Worm (Caenorhabditis elegans) whole organism, L4 larva: Measurements from ENCODE around the gene ZK470.2.

Experiments
- F44E2.7 ChIP-seq: fragments of 200-800 bp; sonication (Bioruptor generic); IDR thresholded peaks from 2 replicates; pipeline ENCODE4 v2.1.2; 2022; ENCODE audit warnings: missing genetic modification characterization, missing compliant biosample characterization
- F49E8.2 ChIP-seq: sonication (generic microtip); optimal IDR thresholded peaks from 2 replicates; lab custom pipeline; 2016; ENCODE audit warnings: missing compliant biosample characterization, mild to moderate bottlenecking, missing genetic modification characterization, borderline replicate concordance
- R02D3.7 ChIP-seq: fragments of 150-350 bp; sonication (generic microtip); optimal IDR thresholded peaks from 3 replicates; lab custom pipeline; 2014; ENCODE audit warnings: missing biosample characterization, missing genetic modification characterization
- Y48G9A.11 ChIP-seq: fragments of 200-800 bp; sonication (Bioruptor generic); IDR thresholded peaks from 2 replicates; pipeline ENCODE4 v1.3.6; 2022; ENCODE audit warnings: missing genetic modification reagents, missing genetic modification characterization, missing compliant biosample characterization
- Y5F2A.4 ChIP-seq: fragments of 200-800 bp; sonication (Bioruptor generic); optimal IDR thresholded peaks from 2 replicates; lab custom pipeline; 2018; ENCODE audit warnings: mild to moderate bottlenecking, missing genetic modification characterization, missing compliant biosample characterization
- Y75B8A.6 ChIP-seq: fragments of 200-800 bp; sonication (Bioruptor generic); IDR thresholded peaks from 2 replicates; pipeline ENCODE4 v1.3.6; 2022; ENCODE audit warnings: missing genetic modification reagents, missing genetic modification characterization, missing compliant biosample characterization
- ZK337.2 ChIP-seq: fragments of 200-800 bp; sonication (Bioruptor generic); IDR thresholded peaks from 2 replicates; pipeline ENCODE4 v1.3.6; 2022; ENCODE audit warnings: missing genetic modification reagents, missing genetic modification characterization, missing compliant biosample characterization
- ZK546.5 ChIP-seq, 2 experiments: sonication (generic microtip); optimal IDR thresholded peaks; 2 replicates each; lab custom pipeline; 2017; ENCODE audit warnings: missing biosample characterization in 2 of 2, missing genetic modification characterization in 2 of 2
- arid-1 ChIP-seq: fragments of 200-800 bp; sonication (Bioruptor generic); conservative IDR thresholded peaks from 2 replicates; pipeline ENCODE4 v1.3.6; 2022; ENCODE audit warnings: missing genetic modification reagents, missing genetic modification characterization, missing compliant biosample characterization
- attf-4 ChIP-seq: sonication (generic microtip); optimal IDR thresholded peaks from 3 replicates; lab custom pipeline; 2017; ENCODE audit warnings: missing biosample characterization, missing genetic modification characterization
- ceh-32 ChIP-seq: sonication (generic microtip); optimal IDR thresholded peaks from 2 replicates; lab custom pipeline; 2016; ENCODE audit warnings: mild to moderate bottlenecking, missing genetic modification characterization, missing compliant biosample characterization; ENCODE audit not compliant: poor library complexity
- ces-1 ChIP-seq: fragments of 150-350 bp; sonication (generic microtip); optimal IDR thresholded peaks from 4 replicates; lab custom pipeline; 2014; ENCODE audit warnings: missing biosample characterization, missing genetic modification reagents, missing genetic modification characterization
- daf-16 ChIP-seq, 3 experiments: sonication (generic microtip); optimal IDR thresholded peaks; 2 replicates each; lab custom pipeline; 2016 to 2017; ENCODE audit warnings: missing genetic modification characterization in 3 of 3, missing genetic modification reagents in 3 of 3, mild to moderate bottlenecking in 2 of 3, missing compliant biosample characterization in 2 of 3, missing biosample characterization in 1 of 3, moderate library complexity in 1 of 3
- daf-8 ChIP-seq: fragments of 200-800 bp; sonication (Bioruptor generic); IDR thresholded peaks from 2 replicates; pipeline ENCODE4 v1.3.6; 2022; ENCODE audit warnings: missing genetic modification characterization, missing compliant biosample characterization
- duxl-1 ChIP-seq: sonication (generic microtip); optimal IDR thresholded peaks from 2 replicates; lab custom pipeline; 2016; ENCODE audit warnings: mild to moderate bottlenecking, missing genetic modification characterization, moderate library complexity, missing compliant biosample characterization; ENCODE audit not compliant: poor library complexity
- dve-1 ChIP-seq: sonication (generic microtip); optimal IDR thresholded peaks from 2 replicates; lab custom pipeline; 2017; ENCODE audit warnings: antibody characterized with exemption, mild to moderate bottlenecking, missing genetic modification characterization, missing compliant biosample characterization; ENCODE audit not compliant: insufficient read depth
- egl-27 ChIP-seq: sonication (generic microtip); optimal IDR thresholded peaks from 3 replicates; lab custom pipeline; 2017; ENCODE audit warnings: missing biosample characterization, missing genetic modification reagents, missing genetic modification characterization
- egl-43 ChIP-seq: fragments of 200-800 bp; sonication (Bioruptor generic); IDR thresholded peaks from 2 replicates; pipeline ENCODE4 v1.3.6; 2022; ENCODE audit warnings: missing genetic modification reagents, missing genetic modification characterization, missing compliant biosample characterization
- hif-1 ChIP-seq, 2 experiments: sonication (generic microtip); optimal IDR thresholded peaks; 2 replicates each; lab custom pipeline; 2016 to 2017; ENCODE audit warnings: missing compliant biosample characterization in 2 of 2, missing genetic modification characterization in 2 of 2, missing genetic modification reagents in 2 of 2, missing genotype in 2 of 2, mild to moderate bottlenecking in 1 of 2
- hlh-30 ChIP-seq: sonication (generic microtip); optimal IDR thresholded peaks from 2 replicates; lab custom pipeline; 2017; ENCODE audit warnings: antibody characterized with exemption, mild to moderate bottlenecking, missing genetic modification characterization, missing compliant biosample characterization; ENCODE audit not compliant: insufficient read depth
- lin-13 ChIP-seq: fragments of 150-350 bp; optimal IDR thresholded peaks from 2 replicates; lab custom pipeline; 2014; ENCODE audit warnings: missing biosample characterization, missing genetic modification reagents, missing genetic modification characterization
- lin-38 ChIP-seq: fragments of 200-800 bp; sonication (Bioruptor generic); IDR thresholded peaks from 2 replicates; pipeline ENCODE4 v1.3.6; 2022; ENCODE audit warnings: missing genetic modification reagents, missing genetic modification characterization, missing compliant biosample characterization
- lin-39 ChIP-seq: fragments of 150-350 bp; optimal IDR thresholded peaks from 2 replicates; lab custom pipeline; 2014; ENCODE audit warnings: missing biosample characterization, missing genetic modification reagents, missing genetic modification characterization
- lsy-2 ChIP-seq, 2 experiments: fragments of 150-350 bp in 1 of 2; sonication (generic microtip) in 1 of 2; optimal IDR thresholded peaks; 2 replicates each; lab custom pipeline; 2014 to 2017; ENCODE audit warnings: missing biosample characterization in 2 of 2, missing genetic modification characterization in 2 of 2
- madf-9 ChIP-seq: fragments of 200-800 bp; sonication (Bioruptor generic); conservative IDR thresholded peaks from 2 replicates; pipeline ENCODE4 v1.3.6; 2022; ENCODE audit warnings: missing genetic modification reagents, missing genetic modification characterization, missing compliant biosample characterization
- mdl-1 ChIP-seq, 2 experiments: fragments of 150-350 bp in 1 of 2; sonication (generic microtip) in 1 of 2; optimal IDR thresholded peaks; 2 replicates each; lab custom pipeline; 2014 to 2017; ENCODE audit warnings: missing biosample characterization in 2 of 2, missing genetic modification characterization in 2 of 2
- nhr-10 ChIP-seq: fragments of 150-350 bp; optimal IDR thresholded peaks from 2 replicates; lab custom pipeline; 2014; ENCODE audit warnings: missing biosample characterization, missing genetic modification characterization
- nhr-11 ChIP-seq: fragments of 150-350 bp; optimal IDR thresholded peaks from 2 replicates; lab custom pipeline; 2014; ENCODE audit warnings: missing biosample characterization, missing genetic modification characterization
- nhr-111 ChIP-seq: fragments of 200-800 bp; sonication (Bioruptor generic); optimal IDR thresholded peaks from 2 replicates; lab custom pipeline; 2018; ENCODE audit warnings: mild to moderate bottlenecking, missing genetic modification characterization, missing compliant biosample characterization
- nhr-237 ChIP-seq: sonication (generic microtip); optimal IDR thresholded peaks from 2 replicates; lab custom pipeline; 2017; ENCODE audit warnings: missing biosample characterization, missing genetic modification characterization
- nhr-25 ChIP-seq: sonication (generic microtip); optimal IDR thresholded peaks from 2 replicates; lab custom pipeline; 2017; ENCODE audit warnings: missing genetic modification characterization, mild to moderate bottlenecking, missing compliant biosample characterization, antibody characterized with exemption, moderate library complexity, borderline replicate concordance; ENCODE audit not compliant: insufficient read depth
- nhr-28 ChIP-seq: fragments of 150-350 bp; optimal IDR thresholded peaks from 2 replicates; lab custom pipeline; 2014; ENCODE audit warnings: missing biosample characterization, missing genetic modification characterization
- nhr-41 ChIP-seq: fragments of 200-800 bp; sonication (Bioruptor generic); IDR thresholded peaks from 2 replicates; pipeline ENCODE4 v1.3.6; 2022; ENCODE audit warnings: missing genetic modification reagents, missing genetic modification characterization, missing compliant biosample characterization
- nhr-6 ChIP-seq: fragments of 150-350 bp; optimal IDR thresholded peaks from 2 replicates; lab custom pipeline; 2014; ENCODE audit warnings: missing biosample characterization, missing genetic modification characterization
- nhr-76 ChIP-seq: fragments of 150-350 bp; optimal IDR thresholded peaks from 2 replicates; lab custom pipeline; 2014; ENCODE audit warnings: missing biosample characterization, missing genetic modification characterization
- pha-4 ChIP-seq, 2 experiments: fragments of 150-350 bp in 1 of 2; fragments of 200-800 bp in 1 of 2; sonication (Bioruptor generic) in 1 of 2; IDR thresholded peaks in 1 of 2; optimal IDR thresholded peaks in 1 of 2; 2 replicates each; pipeline versions ENCODE4 v1.3.6 to Lab custom; 2014 to 2022; ENCODE audit warnings: missing genetic modification characterization in 2 of 2, missing genetic modification reagents in 2 of 2, missing biosample characterization in 1 of 2, missing compliant biosample characterization in 1 of 2
- pqm-1 ChIP-seq: sonication (generic microtip); optimal IDR thresholded peaks from 2 replicates; lab custom pipeline; 2017; ENCODE audit warnings: missing biosample characterization, missing genetic modification characterization
- rbr-2 ChIP-seq: sonication (generic microtip); optimal IDR thresholded peaks from 2 replicates; lab custom pipeline; 2016; ENCODE audit warnings: missing genotype, missing genetic modification characterization, missing compliant biosample characterization
- sdz-12 ChIP-seq: fragments of 200-800 bp; sonication (Bioruptor generic); optimal IDR thresholded peaks from 2 replicates; lab custom pipeline; 2018; ENCODE audit warnings: mild to moderate bottlenecking, missing genetic modification characterization, missing compliant biosample characterization
- set-16 ChIP-seq: fragments of 200-800 bp; sonication (Bioruptor generic); IDR thresholded peaks from 2 replicates; pipeline ENCODE4 v1.3.6; 2022; ENCODE audit warnings: missing genetic modification reagents, missing genetic modification characterization, missing compliant biosample characterization
- skn-1 ChIP-seq: fragments of 150-350 bp; optimal IDR thresholded peaks from 2 replicates; lab custom pipeline; 2014; ENCODE audit warnings: missing biosample characterization, missing genetic modification characterization
- spr-1 ChIP-seq: sonication (generic microtip); optimal IDR thresholded peaks from 2 replicates; lab custom pipeline; 2016; ENCODE audit warnings: mild to moderate bottlenecking, missing genetic modification characterization, missing compliant biosample characterization
- spr-3 ChIP-seq: fragments of 200-800 bp; sonication (Bioruptor generic); optimal IDR thresholded peaks from 2 replicates; lab custom pipeline; 2018; ENCODE audit warnings: mild to moderate bottlenecking, missing genetic modification characterization, missing compliant biosample characterization
- unc-130 ChIP-seq: sonication (generic microtip); optimal IDR thresholded peaks from 2 replicates; lab custom pipeline; 2016; ENCODE audit warnings: missing genetic modification reagents, missing genetic modification characterization, missing compliant biosample characterization
- unc-62 ChIP-seq, 3 experiments: fragments of 150-350 bp in 1 of 3; sonication (generic microtip); optimal IDR thresholded peaks in 2 of 3; peaks in 1 of 3; 1 replicate in 1 of 3; 2 replicates in 2 of 3; lab custom pipeline; 2014 to 2017; ENCODE audit warnings: missing biosample characterization in 3 of 3, missing genetic modification characterization in 3 of 3, missing genetic modification reagents in 3 of 3, missing genotype in 1 of 3
- zfp-2 ChIP-seq: sonication (generic microtip); optimal IDR thresholded peaks from 2 replicates; lab custom pipeline; 2016; ENCODE audit warnings: mild to moderate bottlenecking, missing genetic modification characterization, missing compliant biosample characterization
- zip-2 ChIP-seq: fragments of 150-350 bp; optimal IDR thresholded peaks from 2 replicates; lab custom pipeline; 2014; ENCODE audit warnings: missing biosample characterization, missing genetic modification characterization

The ZK470.2 gene

DNA sequence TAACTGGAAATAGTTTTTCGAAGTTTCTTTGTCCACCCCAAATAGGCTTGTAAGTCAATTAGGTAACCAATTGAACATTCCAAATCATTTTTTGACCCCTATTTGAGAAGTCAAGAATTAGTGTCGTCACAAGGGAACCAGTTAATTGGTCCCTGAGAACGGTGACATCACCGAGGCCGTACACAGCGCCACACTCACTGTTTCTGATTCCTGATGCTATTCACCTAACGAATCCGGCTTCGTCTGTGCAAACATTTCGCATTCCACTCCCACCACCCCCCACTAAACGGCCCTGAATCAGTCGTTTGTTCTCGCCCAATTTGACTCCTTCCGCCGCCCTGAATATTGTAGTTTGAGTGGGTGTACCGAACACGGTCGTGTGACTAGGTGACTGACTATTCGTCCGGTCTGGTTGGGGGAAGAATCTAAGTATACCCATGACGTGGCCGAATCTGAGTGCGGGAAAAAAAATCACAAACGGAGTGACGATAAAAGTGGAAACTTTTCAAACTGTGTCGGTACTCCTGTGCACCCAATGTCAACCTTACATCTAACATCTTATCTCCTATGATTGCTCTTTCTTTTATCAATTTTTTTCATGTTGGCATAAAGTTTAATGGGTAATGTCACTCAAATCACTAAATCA lies 9.3 kb downstream of the ZK470.2 start (continued):
- TF ChIP-seq zfp-2 (tag; lab: Kevin White, UChicago) (no peak), unc-130 (GFP tag; lab: Kevin White, UChicago) (no peak), nhr-10 (tag; lab: Kevin White, UChicago) (no peak), Y48G9A.11 (GFP tag; lab: Robert Waterston, UW) (no peak), nhr-28 (tag; lab: Kevin White, UChicago) (peak; percentile 23), nhr-41 (GFP tag; lab: Robert Waterston, UW) (no peak), daf-16 (GFP tag; optimal IDR thresholded peaks at IDR 0.05; lab: Kevin White, UChicago) (no peak), daf-16 (tag; optimal IDR thresholded peaks at IDR 0.05; lab: Kevin White, UChicago) (peak; percentile 50), daf-8 (GFP tag; lab: Robert Waterston, UW) (no peak), egl-27 (tag; lab: Kevin White, UChicago) (no peak), lin-39 (no peak), nhr-111 (GFP tag; lab: Kevin White, UChicago) (no peak), lsy-2 (tag; optimal IDR thresholded peaks at IDR 0.05; lab: Kevin White, UChicago) (peak in 1 of 2 experiments; percentile 32), Y5F2A.4 (no peak), ceh-32 (tag; lab: Kevin White, UChicago) (no peak), Y75B8A.6 (no peak), ZK337.2 (GFP tag; lab: Robert Waterston, UW) (no peak), mdl-1 (tag; optimal IDR thresholded peaks at IDR 0.05; lab: Kevin White, UChicago) (no peak), nhr-6 (tag; lab: Kevin White, UChicago) (no peak), arid-1 (0 out of 2 replicates have a peak, but pooled peaks have one; percentile 16), skn-1 (tag; lab: Kevin White, UChicago) (no peak), F44E2.7 (GFP tag; lab: Robert Waterston, UW) (no peak), ZK546.5 (tag; optimal IDR thresholded peaks at IDR 0.05; lab: Kevin White, UChicago) (no peak), madf-9 (GFP tag; lab: Robert Waterston, UW) (no peak), nhr-25 (tag; lab: Kevin White, UChicago) (peak; percentile 46), R02D3.7 (tag; lab: Kevin White, UChicago) (no peak), attf-4 (tag; lab: Kevin White, UChicago) (no peak), pha-4 (GFP tag; IDR thresholded peaks at IDR 0.05; lab: Robert Waterston, UW) (no peak), pha-4 (tag; optimal IDR thresholded peaks at IDR 0.05; lab: Kevin White, UChicago) (no peak), spr-3 (no peak), nhr-11 (tag; lab: Kevin White, UChicago) (peak; percentile 28), pqm-1 (tag; lab: Kevin White, UChicago) (peak; percentile 61), lin-13 (GFP tag; lab: Kevin White, UChicago) (no peak), hif-1 (tag; optimal IDR thresholded peaks at IDR 0.05; lab: Kevin White, UChicago) (peak in 1 of 2 experiments; percentile 11), nhr-237 (no peak), unc-62 (GFP tag; optimal IDR thresholded peaks at IDR 0.05 in 1 of 2; lab: Kevin White, UChicago) (peak in 1 of 2 experiments; percentile 48), unc-62 (tag; optimal IDR thresholded peaks at IDR 0.05; lab: Kevin White, UChicago) (no peak), lin-38 (GFP tag; lab: Robert Waterston, UW) (no peak), set-16 (GFP tag; lab: Robert Waterston, UW) (peak; percentile 14; the same call in 1 of the 2 replicates), nhr-76 (tag; lab: Kevin White, UChicago) (no peak), ces-1 (GFP tag; lab: Kevin White, UChicago) (no peak), egl-43 (GFP tag; lab: Robert Waterston, UW) (0 out of 2 replicates have a peak, but pooled peaks have one; percentile 52), spr-1 (no peak), rbr-2 (no peak), hlh-30 (peak; percentile 80), F49E8.2 (tag; lab: Kevin White, UChicago) (no peak), zip-2 (tag; lab: Kevin White, UChicago) (no peak), sdz-12 (GFP tag; lab: Kevin White, UChicago) (peak; percentile 15), dve-1 (tag; lab: Kevin White, UChicago) (peak; percentile 73), duxl-1 (tag; lab: Kevin White, UChicago) (peak; percentile 10)
